Fruit fly (Drosophila melanogaster) whole organism, embryonic: ENCODE data around the gene Mtch.
A peak's percentile ranks its signal among the peaks of the same experiment; 100 is the strongest.

Experiments used
- ATbp ChIP-seq: fragments of 200-800 bp; sonication (Bioruptor generic); optimal IDR thresholded peaks from 2 replicates; lab custom pipeline; 2017; ENCODE audit warnings: missing biosample characterization, mild to moderate bottlenecking, missing genetic modification characterization, missing genetic modification reagents
- BEAF-32 ChIP-seq: fragments of 200-800 bp; sonication (Bioruptor generic); optimal IDR thresholded peaks from 3 replicates; lab custom pipeline; 2017; ENCODE audit warnings: missing biosample characterization, missing genetic modification characterization, mild to moderate bottlenecking, moderate library complexity, missing genetic modification reagents
- CG10209 ChIP-seq: fragments of 200-800 bp; sonication (Bioruptor generic); optimal IDR thresholded peaks from 3 replicates; lab custom pipeline; 2017; ENCODE audit warnings: missing biosample characterization, mild to moderate bottlenecking, missing genetic modification characterization, missing genetic modification reagents
- CG10321 ChIP-seq: fragments of 200-800 bp; sonication (Bioruptor generic); IDR thresholded peaks from 2 replicates; pipeline ENCODE4 v1.3.6; 2022; ENCODE audit warnings: missing biosample characterization, missing genetic modification characterization
- CG10565 ChIP-seq: fragments of 200-800 bp; sonication (Bioruptor generic); optimal IDR thresholded peaks from 3 replicates; lab custom pipeline; 2016; ENCODE audit warnings: missing biosample characterization, mild to moderate bottlenecking, missing genetic modification characterization
- CG10959 ChIP-seq: fragments of 200-800 bp; sonication (Bioruptor generic); IDR thresholded peaks from 2 replicates; pipeline ENCODE4 v1.3.6; 2022; ENCODE audit warnings: missing biosample characterization, missing genetic modification characterization
- CG12391 ChIP-seq: fragments of 200-800 bp; sonication (Bioruptor generic); optimal IDR thresholded peaks from 3 replicates; lab custom pipeline; 2018; ENCODE audit warnings: missing biosample characterization, mild to moderate bottlenecking, missing genetic modification characterization, moderate library complexity
- CG13123 ChIP-seq: fragments of 200-800 bp; sonication (Bioruptor generic); optimal IDR thresholded peaks from 2 replicates; lab custom pipeline; 2016; ENCODE audit warnings: missing biosample characterization, missing genetic modification characterization
- CG1529 ChIP-seq: fragments of 200-800 bp; sonication (Bioruptor generic); optimal IDR thresholded peaks from 3 replicates; lab custom pipeline; 2018; ENCODE audit warnings: missing biosample characterization, missing genetic modification characterization
- CG17568 ChIP-seq: fragments of 200-800 bp; sonication (Bioruptor generic); optimal IDR thresholded peaks from 2 replicates; lab custom pipeline; 2018; ENCODE audit warnings: missing biosample characterization, mild to moderate bottlenecking, missing genetic modification characterization, moderate library complexity
- CG17802 ChIP-seq: fragments of 200-800 bp; sonication (Bioruptor generic); optimal IDR thresholded peaks from 2 replicates; lab custom pipeline; 2018; ENCODE audit warnings: missing biosample characterization, mild to moderate bottlenecking, missing genetic modification characterization, moderate library complexity
- CG2116 ChIP-seq: fragments of 200-800 bp; sonication (Bioruptor generic); optimal IDR thresholded peaks from 3 replicates; lab custom pipeline; 2018; ENCODE audit warnings: missing biosample characterization, mild to moderate bottlenecking, missing genetic modification characterization
- CG2875 ChIP-seq: fragments of 200-800 bp; sonication (Bioruptor generic); optimal IDR thresholded peaks from 2 replicates; lab custom pipeline; 2017; ENCODE audit warnings: missing biosample characterization, mild to moderate bottlenecking, missing genetic modification characterization, missing genetic modification reagents
- CG30431 ChIP-seq: fragments of 200-800 bp; sonication (Bioruptor generic); optimal IDR thresholded peaks from 2 replicates; lab custom pipeline; 2017; ENCODE audit warnings: missing biosample characterization, missing genetic modification characterization
- CG31224 ChIP-seq: fragments of 200-800 bp; sonication (Bioruptor generic); IDR thresholded peaks from 2 replicates; pipeline ENCODE4 v1.3.6; 2022; ENCODE audit warnings: missing biosample characterization, missing genetic modification characterization
- CG31365 ChIP-seq: fragments of 200-800 bp; sonication (Bioruptor generic); optimal IDR thresholded peaks from 2 replicates; lab custom pipeline; 2018; ENCODE audit warnings: missing biosample characterization, mild to moderate bottlenecking, missing genetic modification characterization
- CG3847 ChIP-seq: fragments of 200-800 bp; sonication (Bioruptor generic); IDR thresholded peaks from 2 replicates; pipeline ENCODE4 v1.3.6; 2022; ENCODE audit warnings: missing biosample characterization, missing genetic modification characterization
- CG4424 ChIP-seq: fragments of 200-800 bp; sonication (Bioruptor generic); optimal IDR thresholded peaks from 3 replicates; lab custom pipeline; 2016; ENCODE audit warnings: missing biosample characterization, missing genetic modification characterization
- CG4820 ChIP-seq: fragments of 200-800 bp; sonication (Bioruptor generic); optimal IDR thresholded peaks from 3 replicates; lab custom pipeline; 2016; ENCODE audit warnings: missing biosample characterization, missing genetic modification characterization
- CG6765 ChIP-seq: fragments of 200-800 bp; sonication (Bioruptor generic); optimal IDR thresholded peaks from 3 replicates; lab custom pipeline; 2017; ENCODE audit warnings: missing biosample characterization, mild to moderate bottlenecking, missing genetic modification characterization
- CG7839 ChIP-seq: fragments of 200-800 bp; sonication (Bioruptor generic); optimal IDR thresholded peaks from 3 replicates; lab custom pipeline; 2018; ENCODE audit warnings: missing biosample characterization, mild to moderate bottlenecking, missing genetic modification characterization, moderate library complexity
- CG8388 ChIP-seq: fragments of 200-800 bp; sonication (Bioruptor generic); optimal IDR thresholded peaks from 2 replicates; lab custom pipeline; 2019; ENCODE audit warnings: missing biosample characterization, mild to moderate bottlenecking, missing genetic modification characterization, moderate library complexity
- CG9215 ChIP-seq: fragments of 200-800 bp; sonication (Bioruptor generic); IDR thresholded peaks from 2 replicates; pipeline ENCODE4 v1.3.6; 2022; ENCODE audit warnings: missing biosample characterization, missing genetic modification characterization
- Dad ChIP-seq: fragments of 200-800 bp; sonication (Bioruptor generic); optimal IDR thresholded peaks from 3 replicates; lab custom pipeline; 2016; ENCODE audit warnings: missing biosample characterization, missing genetic modification characterization
- Dek ChIP-seq: fragments of 200-800 bp; sonication (Bioruptor generic); optimal IDR thresholded peaks from 3 replicates; lab custom pipeline; 2019; ENCODE audit warnings: missing biosample characterization, mild to moderate bottlenecking, missing genetic modification characterization, moderate library complexity
- Elba2 ChIP-seq: fragments of 200-800 bp; sonication (Bioruptor generic); optimal IDR thresholded peaks from 3 replicates; lab custom pipeline; 2016; ENCODE audit warnings: missing biosample characterization, missing genetic modification characterization
- HLH4C ChIP-seq: fragments of 200-800 bp; sonication (Bioruptor generic); IDR thresholded peaks from 3 replicates; pipeline ENCODE4 v1.3.6; 2022; ENCODE audit warnings: missing biosample characterization, missing genetic modification characterization; ENCODE audit not compliant: partially characterized antibody
- HLH54F ChIP-seq: fragments of 200-800 bp; sonication (Bioruptor generic); optimal IDR thresholded peaks from 3 replicates; lab custom pipeline; 2016; ENCODE audit warnings: missing biosample characterization, missing genetic modification characterization
- HLHmδ ChIP-seq: fragments of 200-800 bp; sonication (Bioruptor generic); optimal IDR thresholded peaks from 2 replicates; lab custom pipeline; 2018; ENCODE audit warnings: missing biosample characterization, mild to moderate bottlenecking, missing genetic modification characterization, moderate library complexity
- HmgD ChIP-seq: fragments of 200-800 bp; sonication (Bioruptor generic); optimal IDR thresholded peaks from 3 replicates; lab custom pipeline; 2016; ENCODE audit warnings: missing biosample characterization, missing genetic modification characterization
- Meics ChIP-seq: fragments of 200-800 bp; sonication (Bioruptor generic); optimal IDR thresholded peaks from 2 replicates; lab custom pipeline; 2017; ENCODE audit warnings: missing biosample characterization, mild to moderate bottlenecking, missing genetic modification characterization
- Ravus ChIP-seq: fragments of 200-800 bp; sonication (Bioruptor generic); IDR thresholded peaks from 2 replicates; pipeline ENCODE4 v1.3.6; 2022; ENCODE audit warnings: missing biosample characterization, missing genetic modification characterization
- Sox102F ChIP-seq: fragments of 200-800 bp; sonication (Bioruptor generic); optimal IDR thresholded peaks from 2 replicates; lab custom pipeline; 2018; ENCODE audit warnings: missing biosample characterization, mild to moderate bottlenecking, missing genetic modification characterization, moderate library complexity
- Xrp1 ChIP-seq: fragments of 200-800 bp; sonication (Bioruptor generic); IDR thresholded peaks from 2 replicates; pipeline ENCODE4 v1.3.6; 2022; ENCODE audit warnings: missing biosample characterization, missing genetic modification characterization
- YL-1 ChIP-seq: fragments of 200-800 bp; sonication (Bioruptor generic); optimal IDR thresholded peaks from 3 replicates; lab custom pipeline; 2017; ENCODE audit warnings: missing biosample characterization, mild to moderate bottlenecking, missing genetic modification characterization
- bab2 ChIP-seq: fragments of 200-800 bp; sonication (Bioruptor generic); optimal IDR thresholded peaks from 2 replicates; lab custom pipeline; 2016; ENCODE audit warnings: missing biosample characterization, missing genetic modification characterization
- br ChIP-seq: fragments of >200 bp; optimal IDR thresholded peaks from 2 replicates; lab custom pipeline; 2017
- cad ChIP-seq: fragments of >200 bp; optimal IDR thresholded peaks from 2 replicates; lab custom pipeline; 2017; ENCODE audit warnings: missing biosample characterization, missing genetic modification characterization
- chif ChIP-seq, 2 experiments: fragments of 200-800 bp; sonication (Bioruptor generic); optimal IDR thresholded peaks; 3 replicates each; lab custom pipeline; 2016; ENCODE audit warnings: missing biosample characterization in 2 of 2, missing genetic modification characterization in 2 of 2
- chinmo ChIP-seq: fragments of 200-800 bp; sonication (Bioruptor generic); IDR thresholded peaks from 4 replicates; pipeline ENCODE4 v1.3.6; 2022; ENCODE audit warnings: missing biosample characterization, missing genetic modification characterization; ENCODE audit not compliant: partially characterized antibody
- emc ChIP-seq: fragments of 200-800 bp; sonication (Bioruptor generic); optimal IDR thresholded peaks from 2 replicates; lab custom pipeline; 2016; ENCODE audit warnings: missing biosample characterization, missing genetic modification characterization
- gcm2 ChIP-seq: fragments of 200-800 bp; sonication (Bioruptor generic); optimal IDR thresholded peaks from 2 replicates; lab custom pipeline; 2016; ENCODE audit warnings: missing biosample characterization, missing genetic modification characterization
- insv ChIP-seq, 2 experiments: fragments of 200-800 bp; sonication (Bioruptor generic); optimal IDR thresholded peaks; 3 replicates each; lab custom pipeline; 2016 to 2018; ENCODE audit warnings: missing biosample characterization in 2 of 2, missing genetic modification characterization in 2 of 2
- jigr1 ChIP-seq: fragments of 200-800 bp; sonication (Bioruptor generic); IDR thresholded peaks from 3 replicates; pipeline ENCODE4 v1.3.6; 2022; ENCODE audit warnings: missing biosample characterization, missing genetic modification characterization
- ken ChIP-seq: fragments of 200-800 bp; sonication (Bioruptor generic); IDR thresholded peaks from 3 replicates; pipeline ENCODE4 v1.3.6; 2022; ENCODE audit warnings: missing biosample characterization, missing genetic modification characterization
- mirr ChIP-seq: fragments of 200-800 bp; sonication (Bioruptor generic); optimal IDR thresholded peaks from 3 replicates; lab custom pipeline; 2018; ENCODE audit warnings: missing biosample characterization, mild to moderate bottlenecking, missing genetic modification characterization
- mld ChIP-seq: fragments of 200-800 bp; sonication (Bioruptor generic); IDR thresholded peaks from 3 replicates; pipeline ENCODE4 v1.3.6; 2022; ENCODE audit warnings: missing biosample characterization, missing genetic modification characterization; ENCODE audit not compliant: partially characterized antibody
- pan ChIP-seq, 4 experiments: fragments of >200 bp in 3 of 4; fragments of 200-800 bp in 1 of 4; sonication (Bioruptor generic) in 1 of 4; optimal IDR thresholded peaks in 3 of 4; IDR thresholded peaks in 1 of 4; 2 replicates each; pipeline versions ENCODE4 v1.3.6 to Lab custom; 2017 to 2022; ENCODE audit warnings: missing biosample characterization in 2 of 4, missing genetic modification characterization in 2 of 4, mixed read lengths in 1 of 4
- twi ChIP-seq: fragments of 200-800 bp; optimal IDR thresholded peaks from 2 replicates; lab custom pipeline; 2019; ENCODE audit warnings: missing biosample characterization, mild to moderate bottlenecking, missing genetic modification characterization, moderate library complexity
- usp ChIP-seq: fragments of >200 bp; optimal IDR thresholded peaks from 2 replicates; lab custom pipeline; 2017; ENCODE audit warnings: missing biosample characterization, missing genetic modification characterization

Gene Mtch

dm6 chr3L:205723-206284 lies 21.4 kb downstream of the Mtch start, which contains the start of the genes Gk1 and CG13876 (continued):
- TF ChIP-seq bab2 (GFP tag; lab: Kevin White, UChicago) (peak; percentile 42), HLH4C (GFP tag; lab: Robert Waterston, UW) (no peak), ken (GFP tag; lab: Robert Waterston, UW) (peak; percentile 91), HLHmδ (no peak), CG31365 (tag; lab: Kevin White, UChicago) (peak; percentile 77), CG17568 (no peak), CG10565 (peak; percentile 6), Sox102F (GFP tag; lab: Kevin White, UChicago) (peak; percentile 97), CG4820 (GFP tag; lab: Kevin White, UChicago) (peak; percentile 100), Ravus (peak; percentile 77), YL-1 (GFP tag; lab: Kevin White, UChicago) (peak; percentile 91), mirr (GFP tag; lab: Kevin White, UChicago) (peak; percentile 96), CG4424 (peak; percentile 91), mld (GFP tag; lab: Robert Waterston, UW) (no peak), CG1529 (GFP tag; lab: Kevin White, UChicago) (no peak), gcm2 (GFP tag; lab: Kevin White, UChicago) (no peak), CG10321 (GFP tag; lab: Robert Waterston, UW) (peak; percentile 65), HmgD (GFP tag; lab: Kevin White, UChicago) (no peak), br (no peak), CG17802 (peak; percentile 53), CG2875 (GFP tag; lab: Kevin White, UChicago) (peak; percentile 85), CG9215 (GFP tag; lab: Robert Waterston, UW) (peak; percentile 81), BEAF-32 (GFP tag; lab: Kevin White, UChicago) (peak; percentile 37), insv (GFP tag; optimal IDR thresholded peaks at IDR 0.05; lab: Kevin White, UChicago) (peak in 1 of 2 experiments; percentile 78), CG31224 (GFP tag; lab: Robert Waterston, UW) (peak; percentile 88), CG10209 (peak; percentile 95), CG2116 (GFP tag; lab: Kevin White, UChicago) (peak; percentile 75), Dad (GFP tag; lab: Kevin White, UChicago) (peak; percentile 7), Meics (GFP tag; lab: Kevin White, UChicago) (peak; percentile 97), chif (GFP tag; optimal IDR thresholded peaks at IDR 0.05; lab: Kevin White, UChicago) (peak in 1 of 2 experiments; percentile 44), pan (optimal IDR thresholded peaks at IDR 0.05; lab: Kevin White, UChicago) (no peak), pan (GFP tag; optimal IDR thresholded peaks at IDR 0.05 in 1 of 2, IDR thresholded peaks at IDR 0.05 in 1 of 2) (peak in 1 of 2 experiments; percentile 96), Xrp1 (peak; percentile 97), cad (no peak), ATbp (peak; percentile 88), CG13123 (GFP tag; lab: Kevin White, UChicago) (peak; percentile 86), jigr1 (GFP tag; lab: Robert Waterston, UW) (peak; percentile 64; the same call in 2 of the 3 replicates), CG7839 (tag; lab: Kevin White, UChicago) (peak; percentile 97), CG12391 (tag; lab: Kevin White, UChicago) (peak; percentile 98), HLH54F (GFP tag; lab: Kevin White, UChicago) (no peak), usp (GFP tag; lab: Kevin White, UChicago) (no peak), Dek (tag; lab: Kevin White, UChicago) (peak; percentile 97), Elba2 (GFP tag; lab: Kevin White, UChicago) (peak; percentile 58), emc (GFP tag; lab: Kevin White, UChicago) (peak; percentile 19), chinmo (GFP tag; lab: Robert Waterston, UW) (no peak), CG10959 (GFP tag; lab: Robert Waterston, UW) (peak; percentile 81), CG6765 (GFP tag; lab: Kevin White, UChicago) (peak; percentile 94), twi (tag; lab: Kevin White, UChicago) (peak; percentile 88), CG3847 (GFP tag; lab: Robert Waterston, UW) (peak; percentile 94), CG8388 (GFP tag; lab: Kevin White, UChicago) (peak; percentile 94), CG30431 (GFP tag; lab: Kevin White, UChicago) (peak; percentile 83)
